Fruit fly (Drosophila melanogaster): Measurements from ENCODE around the gene PIG-S.

PIG-S gene

dm6 chr3R:24931856-24932255 lies 14.2 kb upstream of the PIG-S start, which contains the start of gene CG11771:
CG11771 (plus strand) TSS chr3R:24932010.
- peak; percentile 86 for TF ChIP-seq CG14711 (tag; optimal IDR thresholded peaks at IDR 0.05)
- TF ChIP-seq toe (GFP tag; optimal IDR thresholded peaks at IDR 0.05), result no peak
- no peak for TF ChIP-seq ovo (GFP tag; optimal IDR thresholded peaks at IDR 0.05)
- TF ChIP-seq kay (GFP tag; ENCODE audit: borderline replicate concordance), result no peak
- TF ChIP-seq tj (GFP tag; optimal IDR thresholded peaks at IDR 0.05), result no peak

DNA sequence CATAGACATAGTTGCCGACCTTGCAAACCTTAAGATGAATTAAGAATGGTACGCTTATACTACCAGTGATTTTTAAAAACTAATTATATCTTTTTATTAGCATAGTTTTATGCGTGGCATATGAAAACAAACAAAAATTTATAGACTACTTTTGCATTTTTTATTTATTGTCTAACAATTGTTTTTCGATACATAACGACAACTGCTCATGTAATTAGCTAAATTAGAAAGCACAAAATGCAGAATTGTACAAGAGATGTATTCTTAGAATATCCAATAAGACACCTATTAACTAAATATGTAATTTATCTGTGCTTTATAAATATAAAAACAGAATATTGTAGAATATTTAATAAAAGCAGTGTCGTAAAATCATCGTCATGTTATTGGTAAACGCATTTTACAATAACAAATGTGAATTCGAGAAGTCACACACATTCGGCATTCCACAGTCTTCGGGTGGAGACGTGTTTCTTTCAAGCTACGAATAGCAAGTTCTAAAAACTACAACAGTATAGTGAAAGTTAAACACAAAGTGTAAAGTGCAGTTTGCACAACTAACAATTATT lies 9.2 kb upstream of the PIG-S start:
- TF ChIP-seq CG14711 (tag; optimal IDR thresholded peaks at IDR 0.05) (peak; percentile 26), cic (GFP tag; optimal IDR thresholded peaks at IDR 0.05) (no peak)

DNA sequence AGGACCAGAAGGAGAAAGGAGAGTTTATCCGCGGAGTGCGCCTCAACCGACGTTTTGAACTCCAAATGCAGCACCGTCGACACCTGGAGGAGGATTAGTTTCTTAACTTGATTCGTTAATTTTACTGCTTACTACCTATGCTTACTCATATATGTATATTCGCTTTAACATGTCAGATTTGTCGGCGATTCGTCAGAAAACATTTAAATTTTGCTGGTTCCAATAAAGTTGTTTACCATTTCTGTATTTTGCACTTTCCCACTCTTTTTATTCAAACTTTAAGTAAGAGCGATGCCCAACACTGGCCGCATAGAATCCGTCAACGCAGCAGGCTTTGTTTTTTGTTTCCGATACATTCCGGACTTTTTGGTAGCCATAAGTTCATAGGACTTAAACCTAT lies 7.3 kb upstream of the PIG-S start, which contains the start of gene Trf4-2:
Gene Trf4-2, plus strand, starts transcription at position 301 of the 400 bp plus-strand sequence.
- no peak for TF ChIP-seq Hr96 (GFP tag; optimal IDR thresholded peaks at IDR 0.05)
- no peak for TF ChIP-seq bab1 (GFP tag; optimal IDR thresholded peaks at IDR 0.05)
- TF ChIP-seq tj (GFP tag; optimal IDR thresholded peaks at IDR 0.05), result no peak
- no peak for TF ChIP-seq CG33017 (tag; optimal IDR thresholded peaks at IDR 0.05)
- no peak for TF ChIP-seq pad (GFP tag; optimal IDR thresholded peaks at IDR 0.05)
- TF ChIP-seq Mnt (GFP tag; optimal IDR thresholded peaks at IDR 0.05), result no peak
- no peak for TF ChIP-seq ovo (GFP tag; optimal IDR thresholded peaks at IDR 0.05)
- no peak for TF ChIP-seq CG11617 (GFP tag; optimal IDR thresholded peaks at IDR 0.05)
- no peak for TF ChIP-seq CG7101 (tag; optimal IDR thresholded peaks at IDR 0.05)
- TF ChIP-seq CG5204 (GFP tag; optimal IDR thresholded peaks at IDR 0.05), result no peak
- no peak for TF ChIP-seq toe (GFP tag; optimal IDR thresholded peaks at IDR 0.05)
- TF ChIP-seq CG12768 (GFP tag; optimal IDR thresholded peaks at IDR 0.05), result no peak
- TF ChIP-seq cic (GFP tag; optimal IDR thresholded peaks at IDR 0.05), result no peak
- no peak for TF ChIP-seq cnc (optimal IDR thresholded peaks at IDR 0.05)
- no peak for TF ChIP-seq Crg-1 (GFP tag; optimal IDR thresholded peaks at IDR 0.05)
- no peak for TF ChIP-seq CG14711 (tag; optimal IDR thresholded peaks at IDR 0.05)
- TF ChIP-seq Clk (GFP tag; optimal IDR thresholded peaks at IDR 0.05), result no peak
- TF ChIP-seq kay (GFP tag; ENCODE audit: borderline replicate concordance), result no peak
- no peak for TF ChIP-seq CG1620 (GFP tag; optimal IDR thresholded peaks at IDR 0.05)

- TF ChIP-seq bab1 (GFP tag; optimal IDR thresholded peaks at IDR 0.05) (peak; percentile 29), cic (GFP tag; optimal IDR thresholded peaks at IDR 0.05) (no peak), CG14711 (tag; optimal IDR thresholded peaks at IDR 0.05) (no peak)
Measured at dm6 chr3R:24922270-24922669, 4.6 kb upstream of the PIG-S start, which contains the start of gene Mink. Mink (plus strand) TSS chr3R:24922473.

dm6 chr3R:24914864-24915263 lies 2.8 kb downstream of the PIG-S start:
- TF ChIP-seq cic (GFP tag; optimal IDR thresholded peaks at IDR 0.05), result no peak
- no peak for TF ChIP-seq CG1620 (GFP tag; optimal IDR thresholded peaks at IDR 0.05)
- TF ChIP-seq kay (GFP tag; ENCODE audit: borderline replicate concordance), result no peak
- no peak for TF ChIP-seq CG7045 (GFP tag; optimal IDR thresholded peaks at IDR 0.05)
- TF ChIP-seq Crg-1 (GFP tag; optimal IDR thresholded peaks at IDR 0.05), result no peak
- TF ChIP-seq ovo (GFP tag; optimal IDR thresholded peaks at IDR 0.05), result no peak

DNA sequence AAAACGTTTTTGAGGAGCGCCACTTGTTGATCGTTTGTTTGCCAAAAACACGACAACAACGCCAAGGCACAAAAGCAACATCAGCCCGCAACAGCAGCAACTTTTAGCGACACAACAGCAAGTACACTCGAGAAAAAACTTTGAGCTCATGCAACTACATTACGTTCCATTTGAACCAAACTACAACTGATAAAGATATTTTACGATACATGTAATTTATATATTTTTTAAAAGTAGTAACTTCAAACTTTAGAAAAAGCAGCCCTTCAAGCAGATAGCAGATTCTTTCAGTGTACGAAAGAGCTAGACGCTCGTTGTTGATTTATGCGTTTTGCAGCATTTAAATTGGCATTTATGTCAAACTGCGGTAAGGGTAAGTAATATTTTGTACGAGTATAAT lies 7.6 kb downstream of the PIG-S start:
- TF ChIP-seq CG12768 (GFP tag; optimal IDR thresholded peaks at IDR 0.05) (no peak), kay (GFP tag; ENCODE audit: borderline replicate concordance) (peak; percentile 48), cnc (optimal IDR thresholded peaks at IDR 0.05) (no peak), Hr96 (GFP tag; optimal IDR thresholded peaks at IDR 0.05) (no peak), Crg-1 (GFP tag; optimal IDR thresholded peaks at IDR 0.05) (no peak)

- TF ChIP-seq ovo (GFP tag; optimal IDR thresholded peaks at IDR 0.05), result no peak
- TF ChIP-seq Hr96 (GFP tag; optimal IDR thresholded peaks at IDR 0.05), result no peak
- no peak for TF ChIP-seq toe (GFP tag; optimal IDR thresholded peaks at IDR 0.05)
- TF ChIP-seq CG7101 (tag; optimal IDR thresholded peaks at IDR 0.05), result no peak
- TF ChIP-seq cnc (optimal IDR thresholded peaks at IDR 0.05), result no peak
- TF ChIP-seq CG12768 (GFP tag; optimal IDR thresholded peaks at IDR 0.05), result no peak
- no peak for TF ChIP-seq CG11617 (GFP tag; optimal IDR thresholded peaks at IDR 0.05)
- TF ChIP-seq cic (GFP tag; optimal IDR thresholded peaks at IDR 0.05), result no peak
- TF ChIP-seq Mnt (GFP tag; optimal IDR thresholded peaks at IDR 0.05), result no peak
- TF ChIP-seq Clk (GFP tag; optimal IDR thresholded peaks at IDR 0.05), result no peak
- TF ChIP-seq tj (GFP tag; optimal IDR thresholded peaks at IDR 0.05), result no peak
- TF ChIP-seq bab1 (GFP tag; optimal IDR thresholded peaks at IDR 0.05), result no peak
- TF ChIP-seq pad (GFP tag; optimal IDR thresholded peaks at IDR 0.05), result no peak
- TF ChIP-seq CG14711 (tag; optimal IDR thresholded peaks at IDR 0.05), result no peak
- no peak for TF ChIP-seq CG5204 (GFP tag; optimal IDR thresholded peaks at IDR 0.05)
- TF ChIP-seq CG1620 (GFP tag; optimal IDR thresholded peaks at IDR 0.05), result no peak
- TF ChIP-seq Crg-1 (GFP tag; optimal IDR thresholded peaks at IDR 0.05), result no peak
- TF ChIP-seq CG7045 (GFP tag; optimal IDR thresholded peaks at IDR 0.05), result no peak
- TF ChIP-seq CG33017 (tag; optimal IDR thresholded peaks at IDR 0.05), result no peak
Measured at dm6 chr3R:24908034-24908433, 9.6 kb downstream of the PIG-S start.

- TF ChIP-seq ovo (GFP tag; optimal IDR thresholded peaks at IDR 0.05) (no peak), tj (GFP tag; optimal IDR thresholded peaks at IDR 0.05) (no peak), bab1 (GFP tag; optimal IDR thresholded peaks at IDR 0.05) (no peak), CG7101 (tag; optimal IDR thresholded peaks at IDR 0.05) (no peak), cic (GFP tag; optimal IDR thresholded peaks at IDR 0.05) (no peak), CG7045 (GFP tag; optimal IDR thresholded peaks at IDR 0.05) (no peak), toe (GFP tag; optimal IDR thresholded peaks at IDR 0.05) (no peak), CG1620 (GFP tag; optimal IDR thresholded peaks at IDR 0.05) (no peak), Crg-1 (GFP tag; optimal IDR thresholded peaks at IDR 0.05) (no peak), Clk (GFP tag; optimal IDR thresholded peaks at IDR 0.05) (no peak), CG11617 (GFP tag; optimal IDR thresholded peaks at IDR 0.05) (no peak), kay (GFP tag; ENCODE audit: borderline replicate concordance) (no peak), Hr96 (GFP tag; optimal IDR thresholded peaks at IDR 0.05) (no peak), CG33017 (tag; optimal IDR thresholded peaks at IDR 0.05) (no peak), CG12768 (GFP tag; optimal IDR thresholded peaks at IDR 0.05) (no peak), cnc (optimal IDR thresholded peaks at IDR 0.05) (no peak), pad (GFP tag; optimal IDR thresholded peaks at IDR 0.05) (no peak)
Measured at dm6 chr3R:24906648-24907047, 11.0 kb downstream of the PIG-S start.

Measured in whole organism, adult.